Fruit fly (Drosophila melanogaster): ENCODE measurements around the gene Ada1-1.

- TF ChIP-seq CG8478 (optimal IDR thresholded peaks at IDR 0.05) = no peak
- no peak for TF ChIP-seq usp (GFP tag; optimal IDR thresholded peaks at IDR 0.05)
- no peak for TF ChIP-seq psq (optimal IDR thresholded peaks at IDR 0.05)
- TF ChIP-seq pan (optimal IDR thresholded peaks at IDR 0.05) = no peak
- TF ChIP-seq Dll (optimal IDR thresholded peaks at IDR 0.05) = no peak
- TF ChIP-seq EcR (GFP tag; optimal IDR thresholded peaks at IDR 0.05) = no peak
These were observed 27.2 kb upstream of the Ada1-1 start for dm6 chr2L:11969424-11969823.

Data from whole organism.